Worm (Caenorhabditis elegans) whole organism, early embryonic: ENCODE data around the gene snfc-5.
A peak's percentile ranks its signal among the peaks of the same experiment; 100 is the strongest.

ENCODE experiments used
- B0310.2 ChIP-seq: sonication (generic microtip); optimal IDR thresholded peaks from 2 replicates; lab custom pipeline; 2016; ENCODE audit warnings: mild to moderate bottlenecking, missing genetic modification characterization, missing compliant biosample characterization
- F13C5.2 ChIP-seq: sonication (generic microtip); optimal IDR thresholded peaks from 2 replicates; lab custom pipeline; 2017; ENCODE audit warnings: mild to moderate bottlenecking, missing genetic modification characterization, inconsistent platforms, missing compliant biosample characterization
- aly-1 ChIP-seq: sonication (generic microtip); optimal IDR thresholded peaks from 2 replicates; lab custom pipeline; 2016; ENCODE audit warnings: missing genetic modification characterization, missing compliant biosample characterization
- ama-1 ChIP-seq: fragments of 150-350 bp; optimal IDR thresholded peaks from 2 replicates; lab custom pipeline; 2014
- ceh-13 ChIP-seq: fragments of 200-800 bp; sonication (Bioruptor generic); optimal IDR thresholded peaks from 2 replicates; lab custom pipeline; 2018; ENCODE audit warnings: mild to moderate bottlenecking, missing genetic modification characterization, missing compliant biosample characterization
- ceh-36 ChIP-seq: sonication (generic microtip); optimal IDR thresholded peaks from 2 replicates; lab custom pipeline; 2016; ENCODE audit warnings: missing genetic modification characterization, inconsistent platforms, missing compliant biosample characterization
- ets-7 ChIP-seq: sonication (generic microtip); optimal IDR thresholded peaks from 2 replicates; lab custom pipeline; 2016; ENCODE audit warnings: missing genotype, missing genetic modification characterization, missing compliant biosample characterization
- flt-1 ChIP-seq: fragments of 200-800 bp; sonication (Bioruptor generic); IDR thresholded peaks from 2 replicates; pipeline ENCODE4 v1.3.6; 2022; ENCODE audit warnings: missing genetic modification characterization, missing compliant biosample characterization
- hmbx-1 ChIP-seq: sonication (generic microtip); optimal IDR thresholded peaks from 2 replicates; lab custom pipeline; 2016; ENCODE audit warnings: mild to moderate bottlenecking, missing genetic modification characterization, missing compliant biosample characterization
- hmg-4 ChIP-seq: fragments of 200-800 bp; sonication (Bioruptor generic); optimal IDR thresholded peaks from 2 replicates; lab custom pipeline; 2018; ENCODE audit warnings: mild to moderate bottlenecking, missing genetic modification characterization, missing compliant biosample characterization
- hnd-1 ChIP-seq: sonication (generic microtip); optimal IDR thresholded peaks from 2 replicates; lab custom pipeline; 2016; ENCODE audit warnings: missing genetic modification characterization, missing compliant biosample characterization
- pes-1 ChIP-seq: fragments of 200-800 bp; sonication (Bioruptor generic); IDR thresholded peaks from 2 replicates; pipeline ENCODE4 v1.3.6; 2022; ENCODE audit warnings: missing genetic modification reagents, missing genetic modification characterization, missing compliant biosample characterization
- scrt-1 ChIP-seq: fragments of 200-800 bp; sonication (Bioruptor generic); IDR thresholded peaks from 2 replicates; pipeline ENCODE4 v1.3.6; 2022; ENCODE audit warnings: missing genetic modification characterization, missing compliant biosample characterization
- sea-1 ChIP-seq: fragments of 200-800 bp; sonication (Bioruptor generic); conservative IDR thresholded peaks from 2 replicates; pipeline ENCODE4 v1.3.6; 2022; ENCODE audit warnings: missing genetic modification characterization, missing compliant biosample characterization
- tbx-11 ChIP-seq: fragments of 200-800 bp; sonication (Bioruptor generic); IDR thresholded peaks from 2 replicates; pipeline ENCODE4 v1.3.6; 2022; ENCODE audit warnings: missing genetic modification characterization, missing compliant biosample characterization
- tbx-37 ChIP-seq: fragments of 200-800 bp; sonication (Bioruptor generic); conservative IDR thresholded peaks from 2 replicates; pipeline ENCODE4 v1.3.6; 2022; ENCODE audit warnings: missing genetic modification reagents, missing genetic modification characterization, missing compliant biosample characterization
- tra-4 ChIP-seq: sonication (generic microtip); optimal IDR thresholded peaks from 2 replicates; lab custom pipeline; 2017; ENCODE audit warnings: missing genetic modification characterization, missing compliant biosample characterization

Gene snfc-5

DNA sequence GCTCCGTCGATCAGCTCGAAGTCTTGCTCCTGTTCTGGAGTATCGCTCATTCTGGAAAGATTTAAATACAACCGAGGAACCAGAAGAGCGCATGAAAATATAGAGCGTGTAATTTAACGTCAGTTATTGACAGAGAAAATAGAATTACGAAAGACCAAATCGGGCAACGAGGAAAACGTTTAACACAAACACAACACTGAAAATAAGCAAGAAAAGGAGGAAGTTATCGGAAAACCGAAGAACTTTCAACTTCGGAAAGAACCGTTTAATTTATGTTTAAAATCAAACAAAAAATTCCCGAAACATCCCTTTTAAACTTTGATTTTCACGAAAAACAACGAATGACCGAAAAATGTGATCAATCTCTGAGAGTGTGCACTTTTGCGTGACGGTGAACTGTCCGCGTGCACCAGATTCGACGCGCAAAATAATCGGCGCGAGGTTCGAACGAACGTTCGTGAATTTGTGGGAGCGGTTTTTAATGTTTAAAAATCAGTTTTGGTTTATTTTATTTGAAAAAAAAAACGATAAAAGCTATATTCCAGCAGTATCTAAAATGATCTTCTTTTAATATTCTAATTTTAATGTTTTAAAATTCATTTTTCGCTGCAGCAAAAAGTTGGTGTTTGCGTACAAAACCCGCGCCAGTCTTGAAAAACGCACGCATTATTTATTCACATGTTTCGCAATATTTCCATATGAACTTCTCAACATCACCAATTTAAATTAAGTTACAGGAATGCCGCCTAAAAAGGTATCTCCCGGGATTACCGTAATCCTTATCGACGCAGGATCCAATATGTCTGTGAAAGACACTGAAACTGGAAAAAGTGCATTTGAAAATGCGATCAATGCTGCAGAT is 14.8 kb downstream of the snfc-5 start, which contains the start of the genes R07E5.7 and cku-80:
R07E5.7 (minus strand) TSS at position 51 of the 862 bp plus-strand sequence.
cku-80 (plus strand) TSS at position 732 of the 862 bp plus-strand sequence.
- TF ChIP-seq F13C5.2 (peak; percentile 61), ama-1 (lab: Kevin White, UChicago) (no peak), flt-1 (GFP tag; lab: Robert Waterston, UW) (0 out of 2 replicates have a peak, but pooled peaks have one; percentile 17), tbx-11 (0 out of 2 replicates have a peak, but pooled peaks have one; percentile 44)

ce11 chrIII:4426711-4427218 is 22.2 kb downstream of the snfc-5 start:
- TF ChIP-seq tbx-11 (peak; percentile 89), hmg-4 (GFP tag; lab: Kevin White, UChicago) (peak; percentile 85), hmbx-1 (tag; lab: Kevin White, UChicago) (peak; percentile 56), tra-4 (peak; percentile 34), aly-1 (tag; lab: Kevin White, UChicago) (peak; percentile 80), scrt-1 (GFP tag; lab: Robert Waterston, UW) (peak; percentile 92), pes-1 (GFP tag; lab: Robert Waterston, UW) (peak; percentile 93), F13C5.2 (peak; percentile 54), ceh-36 (tag; lab: Kevin White, UChicago) (peak; percentile 78), hnd-1 (tag; lab: Kevin White, UChicago) (peak; percentile 45), flt-1 (GFP tag; lab: Robert Waterston, UW) (peak; percentile 81), ets-7 (peak; percentile 10), ceh-13 (GFP tag; lab: Kevin White, UChicago) (peak; percentile 42), sea-1 (GFP tag; lab: Robert Waterston, UW) (peak; percentile 90), tbx-37 (GFP tag; lab: Robert Waterston, UW) (peak; percentile 87), B0310.2 (tag; lab: Kevin White, UChicago) (peak; percentile 59)

DNA sequence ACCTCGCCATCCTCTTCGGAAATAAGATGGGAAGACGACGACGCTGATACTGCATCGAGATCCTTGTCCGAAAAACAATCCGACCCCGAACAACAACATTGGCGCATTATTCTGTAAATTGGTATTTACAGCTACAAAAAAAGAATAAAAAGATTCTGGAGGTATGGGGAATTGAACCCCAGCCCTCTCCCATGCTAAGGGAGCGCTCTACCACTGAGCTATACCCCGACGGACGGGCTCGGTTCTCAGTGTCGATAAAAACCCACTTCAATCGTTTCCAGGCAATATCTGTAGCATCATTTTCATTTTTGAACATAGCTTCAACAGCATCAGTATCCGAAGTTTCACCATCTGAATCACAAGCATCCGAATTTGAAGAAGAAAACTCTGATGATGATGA is 24.2 kb downstream of the snfc-5 start:
- TF ChIP-seq tbx-11, result peak; percentile 75
- TF ChIP-seq ceh-13 (GFP tag; lab: Kevin White, UChicago), result peak; percentile 15
- TF ChIP-seq F13C5.2, result no peak
- TF ChIP-seq tbx-37 (GFP tag; lab: Robert Waterston, UW), result peak; percentile 46; the same call in 1 of the 2 replicates
- TF ChIP-seq hmbx-1 (tag; lab: Kevin White, UChicago), result no peak
- TF ChIP-seq tra-4, result no peak
- peak; percentile 27 for TF ChIP-seq ceh-36 (tag; lab: Kevin White, UChicago)
- TF ChIP-seq pes-1 (GFP tag; lab: Robert Waterston, UW), result no peak; the same call in none of the 2 replicates
- peak; percentile 48 for TF ChIP-seq aly-1 (tag; lab: Kevin White, UChicago)
- no peak for TF ChIP-seq B0310.2 (tag; lab: Kevin White, UChicago)
- no peak for TF ChIP-seq ama-1 (lab: Kevin White, UChicago)
- no peak for TF ChIP-seq ets-7
- peak; percentile 28 for TF ChIP-seq hmg-4 (GFP tag; lab: Kevin White, UChicago)
- peak; percentile 27 for TF ChIP-seq hnd-1 (tag; lab: Kevin White, UChicago)
- TF ChIP-seq flt-1 (GFP tag; lab: Robert Waterston, UW), result peak; percentile 78
- peak; percentile 79 for TF ChIP-seq scrt-1 (GFP tag; lab: Robert Waterston, UW)
- 0 out of 2 replicates have a peak, but pooled peaks have one; percentile 66 for TF ChIP-seq sea-1 (GFP tag; lab: Robert Waterston, UW)

ce11 chrIII:4429402-4429801 is 24.8 kb downstream of the snfc-5 start, which contains the start of gene C28A5.6:
Gene C28A5.6 (minus strand): TSS chrIII:4429502.
- no peak for TF ChIP-seq pes-1 (GFP tag; lab: Robert Waterston, UW)
- no peak for TF ChIP-seq tbx-37 (GFP tag; lab: Robert Waterston, UW)
- TF ChIP-seq B0310.2 (tag; lab: Kevin White, UChicago), result no peak
- no peak for TF ChIP-seq scrt-1 (GFP tag; lab: Robert Waterston, UW)
- TF ChIP-seq aly-1 (tag; lab: Kevin White, UChicago), result no peak
- TF ChIP-seq ceh-13 (GFP tag; lab: Kevin White, UChicago), result no peak
- no peak for TF ChIP-seq ceh-36 (tag; lab: Kevin White, UChicago)

DNA sequence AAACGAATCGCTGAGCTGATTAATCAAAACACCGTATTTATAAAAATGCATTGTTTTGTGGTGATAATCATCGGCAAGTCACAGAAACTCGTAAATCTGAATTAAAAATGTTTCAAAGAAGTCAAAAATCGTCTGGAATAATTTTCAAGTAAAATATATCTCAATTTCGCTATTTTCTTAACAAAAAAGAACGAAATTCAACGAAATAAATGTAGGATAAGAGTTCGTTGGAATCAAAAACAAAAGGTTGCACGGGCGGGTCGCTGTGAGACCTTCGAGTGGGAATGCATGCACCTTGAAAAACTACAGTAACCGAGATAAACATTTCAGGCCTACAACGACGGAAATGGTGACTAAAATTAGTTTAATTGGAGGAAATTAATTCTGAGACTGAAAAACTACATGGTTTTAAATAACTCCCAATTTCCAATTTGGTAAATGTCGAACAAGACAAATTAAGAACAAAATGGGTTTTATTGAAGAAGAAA is 29.8 kb downstream of the snfc-5 start, which contains the start of gene C28A5.1:
C28A5.1 (minus strand) TSS at position 51 of the 488 bp plus-strand sequence.
- TF ChIP-seq tbx-11, result no peak

ce11 chrIII:4435262-4435661 is 30.7 kb downstream of the snfc-5 start:
- TF ChIP-seq F13C5.2 (no peak), pes-1 (GFP tag; lab: Robert Waterston, UW) (no peak), tbx-11 (no peak), ceh-36 (tag; lab: Kevin White, UChicago) (no peak), hnd-1 (tag; lab: Kevin White, UChicago) (no peak), ama-1 (lab: Kevin White, UChicago) (no peak), sea-1 (GFP tag; lab: Robert Waterston, UW) (no peak), tra-4 (no peak), aly-1 (tag; lab: Kevin White, UChicago) (no peak), ets-7 (no peak), hmg-4 (GFP tag; lab: Kevin White, UChicago) (no peak), ceh-13 (GFP tag; lab: Kevin White, UChicago) (no peak), B0310.2 (tag; lab: Kevin White, UChicago) (no peak)
